Fruit fly (Drosophila melanogaster) whole organism: ENCODE measurements around the gene GluRIIA.

ENCODE experiments used
- CG8478 ChIP-seq: fragments of >200 bp; optimal IDR thresholded peaks from 2 replicates; lab custom pipeline; 2018; ENCODE audit warnings: inconsistent platforms
- Dll ChIP-seq: fragments of >200 bp; optimal IDR thresholded peaks from 2 replicates; lab custom pipeline; 2017
- EcR ChIP-seq, 2 experiments: fragments of >200 bp; optimal IDR thresholded peaks; 2 replicates each; lab custom pipeline; 2017; ENCODE audit warnings: missing biosample characterization in 2 of 2, missing genetic modification characterization in 2 of 2, missing genetic modification reagents in 2 of 2
- pan ChIP-seq: fragments of >200 bp; optimal IDR thresholded peaks from 2 replicates; lab custom pipeline; 2017
- psq ChIP-seq: fragments of >200 bp; optimal IDR thresholded peaks from 2 replicates; lab custom pipeline; 2017
- usp ChIP-seq: fragments of >200 bp; optimal IDR thresholded peaks from 2 replicates; lab custom pipeline; 2017; ENCODE audit warnings: missing biosample characterization, missing genetic modification characterization, mixed read lengths

Gene GluRIIA

dm6 chr2L:5550735-5551134 is 4.1 kb upstream of the GluRIIA start, which contains the start of gene CG14014:
Gene CG14014, minus strand, starts transcription at chr2L:5550835.
- TF ChIP-seq EcR (GFP tag; optimal IDR thresholded peaks at IDR 0.05; lab: Kevin White, UChicago) = no peak
- no peak for TF ChIP-seq pan
- no peak for TF ChIP-seq usp (GFP tag; lab: Kevin White, UChicago)
- no peak for TF ChIP-seq psq (lab: Kevin White, UChicago)
- no peak for TF ChIP-seq CG8478 (lab: Kevin White, UChicago)
- TF ChIP-seq Dll (lab: Kevin White, UChicago) = no peak

- TF ChIP-seq psq (lab: Kevin White, UChicago) (no peak), pan (no peak), CG8478 (lab: Kevin White, UChicago) (no peak), Dll (lab: Kevin White, UChicago) (no peak), usp (GFP tag; lab: Kevin White, UChicago) (no peak), EcR (GFP tag; optimal IDR thresholded peaks at IDR 0.05; lab: Kevin White, UChicago) (no peak)
Measured at dm6 chr2L:5551538-5551937, 3.3 kb upstream of the GluRIIA start, which contains the start of gene CG18269. Gene CG18269, plus strand, starts transcription at chr2L:5551838.

dm6 chr2L:5553750-5554149 is 1.1 kb upstream of the GluRIIA start, which contains the start of the genes CG14013 and CG14017:
Gene CG14013, minus strand, starts transcription at chr2L:5553850.
Gene CG14017, plus strand, starts transcription at chr2L:5553897.
- no peak for TF ChIP-seq psq (lab: Kevin White, UChicago)
- no peak for TF ChIP-seq usp (GFP tag; lab: Kevin White, UChicago)
- TF ChIP-seq pan = no peak
- no peak for TF ChIP-seq Dll (lab: Kevin White, UChicago)

dm6 chr2L:5558809-5559392 is 4.0 kb downstream of the GluRIIA start, which contains the start of gene GluRIIB:
Gene GluRIIB, plus strand, starts transcription at chr2L:5559342.
- TF ChIP-seq Dll (lab: Kevin White, UChicago) = no peak
- no peak for TF ChIP-seq pan
- TF ChIP-seq psq (lab: Kevin White, UChicago) = no peak
- no peak for TF ChIP-seq EcR (GFP tag; optimal IDR thresholded peaks at IDR 0.05; lab: Kevin White, UChicago)
- TF ChIP-seq usp (GFP tag; lab: Kevin White, UChicago) = no peak
- no peak for TF ChIP-seq CG8478 (lab: Kevin White, UChicago)

dm6 chr2L:5567103-5567502 is 12.2 kb downstream of the GluRIIA start:
- TF ChIP-seq CG8478 (lab: Kevin White, UChicago) (no peak), psq (lab: Kevin White, UChicago) (no peak), Dll (lab: Kevin White, UChicago) (no peak), usp (GFP tag; lab: Kevin White, UChicago) (no peak), EcR (GFP tag; optimal IDR thresholded peaks at IDR 0.05; lab: Kevin White, UChicago) (no peak), pan (no peak)

- no peak for TF ChIP-seq EcR (GFP tag; optimal IDR thresholded peaks at IDR 0.05; lab: Kevin White, UChicago)
- no peak for TF ChIP-seq psq (lab: Kevin White, UChicago)
- TF ChIP-seq pan = no peak
- no peak for TF ChIP-seq Dll (lab: Kevin White, UChicago)
- TF ChIP-seq CG8478 (lab: Kevin White, UChicago) = no peak
- no peak for TF ChIP-seq usp (GFP tag; lab: Kevin White, UChicago)
Measured at dm6 chr2L:5569503-5569902, 14.6 kb downstream of the GluRIIA start.

dm6 chr2L:5581016-5581415 is 26.1 kb downstream of the GluRIIA start, which contains the start of gene CG14011:
Gene CG14011, minus strand, starts transcription at chr2L:5581116.
- TF ChIP-seq Dll (lab: Kevin White, UChicago) (no peak), usp (GFP tag; lab: Kevin White, UChicago) (no peak), psq (lab: Kevin White, UChicago) (no peak), EcR (GFP tag; optimal IDR thresholded peaks at IDR 0.05; lab: Kevin White, UChicago) (no peak), CG8478 (lab: Kevin White, UChicago) (no peak), pan (no peak)

- TF ChIP-seq psq (lab: Kevin White, UChicago) = no peak
- no peak for TF ChIP-seq pan
- TF ChIP-seq CG8478 (lab: Kevin White, UChicago) = no peak
- no peak for TF ChIP-seq usp (GFP tag; lab: Kevin White, UChicago)
- TF ChIP-seq Dll (lab: Kevin White, UChicago) = no peak
- TF ChIP-seq EcR (GFP tag; optimal IDR thresholded peaks at IDR 0.05; lab: Kevin White, UChicago) = no peak
Measured at dm6 chr2L:5588314-5588713, 33.4 kb downstream of the GluRIIA start, which contains the start of gene CG7251. Gene CG7251, minus strand, starts transcription at chr2L:5588414.

- no peak for TF ChIP-seq EcR (GFP tag; optimal IDR thresholded peaks at IDR 0.05; lab: Kevin White, UChicago)
- TF ChIP-seq psq (lab: Kevin White, UChicago) = no peak
- TF ChIP-seq CG8478 (lab: Kevin White, UChicago) = no peak
- TF ChIP-seq Dll (lab: Kevin White, UChicago) = no peak
- TF ChIP-seq usp (GFP tag; lab: Kevin White, UChicago) = no peak
- no peak for TF ChIP-seq pan
Measured at dm6 chr2L:5593839-5594238, 39.0 kb downstream of the GluRIIA start.

- no peak for TF ChIP-seq pan
- TF ChIP-seq CG8478 (lab: Kevin White, UChicago) = no peak
- TF ChIP-seq psq (lab: Kevin White, UChicago) = no peak
- TF ChIP-seq usp (GFP tag; lab: Kevin White, UChicago) = no peak
- no peak for TF ChIP-seq Dll (lab: Kevin White, UChicago)
- TF ChIP-seq EcR (GFP tag; optimal IDR thresholded peaks at IDR 0.05; lab: Kevin White, UChicago) = no peak
Measured at dm6 chr2L:5596533-5596932, 41.7 kb downstream of the GluRIIA start, which contains the start of gene CG18266. Gene CG18266, plus strand, starts transcription at chr2L:5596833.
